Worm (Caenorhabditis elegans): ENCODE results near the gene T09A5.14.

T09A5.14 gene

ce11 chrII:7873843-7874372 is 41.8 kb downstream of the T09A5.14 start, which contains the start of gene T01H3.3:
TSS of gene T01H3.3 (minus strand) at chrII:7873893.
- TF ChIP-seq mcd-1 (GFP tag; IDR thresholded peaks at IDR 0.05) = no peak
- TF ChIP-seq chd-7 (tag; optimal IDR thresholded peaks at IDR 0.05) = no peak
- TF ChIP-seq let-607 (tag; optimal IDR thresholded peaks at IDR 0.05) = no peak
- no peak for TF ChIP-seq let-526 (GFP tag; IDR thresholded peaks at IDR 0.05)
- TF ChIP-seq somi-1 (GFP tag; optimal IDR thresholded peaks at IDR 0.05) = no peak
- no peak for TF ChIP-seq hmg-1.2 (GFP tag; IDR thresholded peaks at IDR 0.05)
- TF ChIP-seq him-1 (tag; optimal IDR thresholded peaks at IDR 0.05) = no peak
- peak; percentile 91 for TF ChIP-seq attf-3 (GFP tag; conservative IDR thresholded peaks at IDR 0.05)
- TF ChIP-seq nhr-120 (GFP tag; IDR thresholded peaks at IDR 0.05) = no peak
- TF ChIP-seq T26A5.8 (tag; optimal IDR thresholded peaks at IDR 0.05) = no peak
- TF ChIP-seq F33H1.4 (GFP tag; IDR thresholded peaks at IDR 0.05) = no peak
- TF ChIP-seq ztf-6 (GFP tag; IDR thresholded peaks at IDR 0.05) = no peak
- peak; percentile 27 for TF ChIP-seq F23B12.7 (tag; optimal IDR thresholded peaks at IDR 0.05; ENCODE audit: insufficient read depth)
- no peak for TF ChIP-seq hsf-1 (GFP tag; IDR thresholded peaks at IDR 0.05)
- no peak for TF ChIP-seq lsl-1 (GFP tag; optimal IDR thresholded peaks at IDR 0.05)
- TF ChIP-seq F57A8.1 (GFP tag; optimal IDR thresholded peaks at IDR 0.05) = no peak
- no peak for TF ChIP-seq cebp-1 (GFP tag; IDR thresholded peaks at IDR 0.05)
- peak; percentile 15 for TF ChIP-seq cebp-1 (tag; optimal IDR thresholded peaks at IDR 0.05)
- TF ChIP-seq lir-1 (GFP tag; conservative IDR thresholded peaks at IDR 0.05) = no peak
- no peak for TF ChIP-seq tbx-9 (tag; optimal IDR thresholded peaks at IDR 0.05; ENCODE audit: borderline replicate concordance)
- TF ChIP-seq Y53G8AR.9 (GFP tag; conservative IDR thresholded peaks at IDR 0.05) = no peak
- TF ChIP-seq zim-3 (tag; optimal IDR thresholded peaks at IDR 0.05) = no peak
- no peak for TF ChIP-seq C17E4.6 (GFP tag; IDR thresholded peaks at IDR 0.05)
- TF ChIP-seq hrde-1 (tag; optimal IDR thresholded peaks at IDR 0.05; ENCODE audit: borderline replicate concordance) = no peak
- no peak for TF ChIP-seq rec-8 (tag; optimal IDR thresholded peaks at IDR 0.05)
- no peak for TF ChIP-seq bed-2 (GFP tag; IDR thresholded peaks at IDR 0.05)
- no peak for TF ChIP-seq K11D2.4 (GFP tag; IDR thresholded peaks at IDR 0.05)

- peak; percentile 37 for TF ChIP-seq lin-54 (GFP tag; optimal IDR thresholded peaks at IDR 0.05)
- TF ChIP-seq aptf-2 (GFP tag; conservative IDR thresholded peaks at IDR 0.05) = no peak
- TF ChIP-seq tlf-1 (GFP tag; optimal IDR thresholded peaks at IDR 0.05) = peak; percentile 51
- TF ChIP-seq pha-4 (tag; optimal IDR thresholded peaks at IDR 0.05) = no peak
- TF ChIP-seq zim-3 (tag; optimal IDR thresholded peaks at IDR 0.05) = no peak
- TF ChIP-seq ztf-26 (tag; optimal IDR thresholded peaks at IDR 0.05) = no peak
- no peak for TF ChIP-seq B0019.2 (GFP tag; conservative IDR thresholded peaks at IDR 0.05)
- no peak for TF ChIP-seq xnd-1 (tag; optimal IDR thresholded peaks at IDR 0.05)
- TF ChIP-seq rpc-1 (optimal IDR thresholded peaks at IDR 0.05) = no peak
- no peak for TF ChIP-seq rpc-1 (tag; optimal IDR thresholded peaks at IDR 0.05)
- no peak for TF ChIP-seq nhr-179 (tag; optimal IDR thresholded peaks at IDR 0.05)
- no peak for TF ChIP-seq unc-62 (GFP tag; optimal IDR thresholded peaks at IDR 0.05)
- no peak for TF ChIP-seq F10E7.11 (tag; optimal IDR thresholded peaks at IDR 0.05)
- TF ChIP-seq madf-10 (tag; optimal IDR thresholded peaks at IDR 0.05) = no peak
- TF ChIP-seq lin-35 (GFP tag; optimal IDR thresholded peaks at IDR 0.05) = peak in 1 of 3 experiments; percentile 22
- no peak for TF ChIP-seq unc-130 (GFP tag; optimal IDR thresholded peaks at IDR 0.05)
- no peak for TF ChIP-seq dox-1 (GFP tag; IDR thresholded peaks at IDR 0.05)
- no peak for TF ChIP-seq B0035.1 (tag; optimal IDR thresholded peaks at IDR 0.05)
- TF ChIP-seq T07F8.4 (tag; optimal IDR thresholded peaks at IDR 0.05) = no peak
- 0 out of 2 replicates have a peak, but pooled peaks have one; percentile 10 for TF ChIP-seq B0336.3 (GFP tag; IDR thresholded peaks at IDR 0.05)
- no peak for TF ChIP-seq pbrm-1 (GFP tag; IDR thresholded peaks at IDR 0.05)
- TF ChIP-seq T26A5.8 (tag; optimal IDR thresholded peaks at IDR 0.05) = no peak
- peak; percentile 28 for TF ChIP-seq chd-7 (tag; optimal IDR thresholded peaks at IDR 0.05)
- no peak for TF ChIP-seq ztf-28 (GFP tag; IDR thresholded peaks at IDR 0.05)
Observed at ce11 chrII:7877744-7878468, 45.8 kb downstream of the T09A5.14 start, which contains the start of gene T01H3.2. TSS of gene T01H3.2 (minus strand) at chrII:7877994.

Data from whole organism, young adult.